Worm (Caenorhabditis elegans) whole organism, L4 larva: ENCODE measurements around the gene Y66H1A.5.

ENCODE experiments used
- T26A8.4 ChIP-seq: fragments of 200-800 bp; sonication (Bioruptor generic); IDR thresholded peaks from 2 replicates; pipeline ENCODE4 v1.3.6; 2022; ENCODE audit warnings: missing genetic modification characterization, missing compliant biosample characterization
- Y75B8A.6 ChIP-seq: fragments of 200-800 bp; sonication (Bioruptor generic); IDR thresholded peaks from 2 replicates; pipeline ENCODE4 v1.3.6; 2022; ENCODE audit warnings: missing genetic modification reagents, missing genetic modification characterization, missing compliant biosample characterization
- dve-1 ChIP-seq: sonication (generic microtip); optimal IDR thresholded peaks from 2 replicates; lab custom pipeline; 2017; ENCODE audit warnings: antibody characterized with exemption, mild to moderate bottlenecking, missing genetic modification characterization, missing compliant biosample characterization; ENCODE audit not compliant: insufficient read depth
- nhr-102 ChIP-seq: sonication (generic microtip); optimal IDR thresholded peaks from 2 replicates; lab custom pipeline; 2016; ENCODE audit warnings: mild to moderate bottlenecking, missing genetic modification characterization, moderate library complexity, missing compliant biosample characterization
- pha-4 ChIP-seq, 2 experiments: fragments of 150-350 bp in 1 of 2; fragments of 200-800 bp in 1 of 2; sonication (Bioruptor generic) in 1 of 2; IDR thresholded peaks in 1 of 2; optimal IDR thresholded peaks in 1 of 2; 2 replicates each; pipeline versions ENCODE4 v1.3.6 to Lab custom; 2014 to 2022; ENCODE audit warnings: missing genetic modification characterization in 2 of 2, missing genetic modification reagents in 2 of 2, missing biosample characterization in 1 of 2, missing compliant biosample characterization in 1 of 2
- unc-39 ChIP-seq: sonication (generic microtip); optimal IDR thresholded peaks from 2 replicates; lab custom pipeline; 2017; ENCODE audit warnings: missing biosample characterization, missing genetic modification characterization
- zip-11 ChIP-seq: fragments of 200-800 bp; sonication (Bioruptor generic); IDR thresholded peaks from 2 replicates; pipeline ENCODE4 v1.3.6; 2022; ENCODE audit warnings: missing genetic modification characterization, missing compliant biosample characterization
- ztf-11 ChIP-seq: fragments of 150-350 bp; optimal IDR thresholded peaks from 2 replicates; lab custom pipeline; 2014; ENCODE audit warnings: missing biosample characterization, missing genetic modification characterization

ce11 chrIV:387283-388048 lies 41.5 kb downstream of the Y66H1A.5 start:
- peak; percentile 32; the same call in 1 of the 2 replicates for TF ChIP-seq pha-4 (GFP tag; IDR thresholded peaks at IDR 0.05; lab: Robert Waterston, UW)
- no peak for TF ChIP-seq pha-4 (tag; optimal IDR thresholded peaks at IDR 0.05; lab: Kevin White, UChicago)
- no peak for TF ChIP-seq nhr-102 (tag; lab: Kevin White, UChicago)
- no peak for TF ChIP-seq T26A8.4
- TF ChIP-seq ztf-11, result no peak
- no peak for TF ChIP-seq Y75B8A.6 (GFP tag; lab: Robert Waterston, UW)
- TF ChIP-seq zip-11 (GFP tag; lab: Robert Waterston, UW), result no peak
- TF ChIP-seq unc-39 (tag; lab: Kevin White, UChicago), result no peak
- no peak for TF ChIP-seq dve-1 (tag; lab: Kevin White, UChicago)
